Worm (Caenorhabditis elegans): ENCODE measurements around the gene mob-3.

DNA sequence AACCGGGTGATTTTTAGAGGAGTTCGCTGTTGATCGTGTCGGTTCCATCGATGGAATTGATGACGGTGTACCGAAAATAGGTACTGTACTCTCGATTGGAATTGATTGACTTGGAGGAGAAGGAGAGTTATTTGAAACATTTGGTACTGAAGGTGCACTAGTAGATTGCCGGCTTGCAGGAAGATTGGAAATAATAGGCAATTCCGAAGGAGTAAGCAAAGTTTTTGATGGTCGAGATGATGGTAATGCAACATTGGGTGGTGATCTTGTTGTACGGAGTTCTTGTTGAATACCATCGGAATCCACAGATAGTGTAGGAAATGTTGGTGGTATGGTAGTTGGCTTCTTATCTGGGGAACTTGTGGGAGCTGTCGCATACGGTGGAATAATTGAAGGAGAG is 49.6 kb downstream of the mob-3 start:
- no peak for TF ChIP-seq unc-62 (GFP tag; optimal IDR thresholded peaks at IDR 0.05 in 1 of 2)
- no peak for TF ChIP-seq unc-62 (tag; optimal IDR thresholded peaks at IDR 0.05)
- no peak for TF ChIP-seq mdt-29 (GFP tag; IDR thresholded peaks at IDR 0.05)
- TF ChIP-seq pha-4 (GFP tag; IDR thresholded peaks at IDR 0.05) = no peak
- no peak for TF ChIP-seq pha-4 (tag; optimal IDR thresholded peaks at IDR 0.05)
- TF ChIP-seq nhr-111 (GFP tag; optimal IDR thresholded peaks at IDR 0.05) = no peak
- no peak for TF ChIP-seq F37D6.2 (tag; optimal IDR thresholded peaks at IDR 0.05)
- no peak for TF ChIP-seq mxl-3 (GFP tag; optimal IDR thresholded peaks at IDR 0.05)
- TF ChIP-seq tra-1 (GFP tag; IDR thresholded peaks at IDR 0.05) = no peak
- no peak for TF ChIP-seq dpl-1 (GFP tag; optimal IDR thresholded peaks at IDR 0.05)
- no peak for TF ChIP-seq jun-1 (tag; optimal IDR thresholded peaks at IDR 0.05)
- no peak for TF ChIP-seq nhr-6 (tag; optimal IDR thresholded peaks at IDR 0.05)
- no peak for TF ChIP-seq lin-13 (GFP tag; optimal IDR thresholded peaks at IDR 0.05)
- no peak for TF ChIP-seq ama-1 (optimal IDR thresholded peaks at IDR 0.05)
- TF ChIP-seq mes-2 (tag; optimal IDR thresholded peaks at IDR 0.05; ENCODE audit: poor library complexity, severe bottlenecking) = no peak
- TF ChIP-seq lsy-2 (tag; optimal IDR thresholded peaks at IDR 0.05) = no peak
